Worm (Caenorhabditis elegans): ENCODE measurements around the gene dpy-28.

Gene dpy-28

DNA sequence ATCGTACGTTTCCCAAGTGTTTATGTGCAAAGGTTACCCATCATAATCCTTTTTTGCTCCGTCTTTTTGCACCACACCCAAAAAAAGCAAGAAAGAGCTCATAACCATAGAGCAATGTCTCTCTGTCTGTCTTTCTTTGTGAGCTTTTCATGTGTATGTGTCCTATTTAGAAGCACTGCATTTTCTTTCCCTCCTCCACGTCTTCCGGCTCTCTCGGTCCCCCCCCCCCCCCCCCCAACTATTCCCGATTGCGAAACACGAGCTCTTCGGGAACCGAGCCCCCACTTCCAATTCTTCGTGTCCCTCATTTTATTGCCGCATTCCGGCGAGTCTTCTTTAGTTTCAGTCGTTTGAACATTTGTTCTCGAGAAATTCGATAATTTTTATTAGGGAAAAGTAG lies 43.9 kb downstream of the dpy-28 start (continued):
- TF ChIP-seq grh-1 (GFP tag; IDR thresholded peaks at IDR 0.05) (0 out of 2 replicates have a peak, but pooled peaks have one; percentile 5), efl-3 (GFP tag; optimal IDR thresholded peaks at IDR 0.05) (no peak), F16B12.6 (tag; optimal IDR thresholded peaks at IDR 0.05) (no peak)

ce11 chrIII:10807236-10807635 lies 44.3 kb downstream of the dpy-28 start:
- TF ChIP-seq irx-1 (tag; optimal IDR thresholded peaks at IDR 0.05), result no peak
- TF ChIP-seq nhr-47 (tag; optimal IDR thresholded peaks at IDR 0.05), result no peak
- TF ChIP-seq nhr-90 (tag; optimal IDR thresholded peaks at IDR 0.05; ENCODE audit: poor library complexity), result no peak
- no peak for TF ChIP-seq ceh-8 (GFP tag; optimal IDR thresholded peaks at IDR 0.05)
- no peak for TF ChIP-seq F16B12.6 (tag; optimal IDR thresholded peaks at IDR 0.05)
- no peak for TF ChIP-seq sox-4 (tag; optimal IDR thresholded peaks at IDR 0.05)
- TF ChIP-seq nhr-237 (tag; optimal IDR thresholded peaks at IDR 0.05), result no peak
- no peak for TF ChIP-seq ztf-4 (tag; optimal IDR thresholded peaks at IDR 0.05)
- TF ChIP-seq efl-3 (GFP tag; optimal IDR thresholded peaks at IDR 0.05), result no peak
- no peak for TF ChIP-seq hpl-2 (GFP tag; optimal IDR thresholded peaks at IDR 0.05)
- TF ChIP-seq hlh-17 (GFP tag; optimal IDR thresholded peaks at IDR 0.05; ENCODE audit: borderline replicate concordance), result no peak
- no peak for TF ChIP-seq unc-86 (tag; optimal IDR thresholded peaks at IDR 0.05)
- no peak for TF ChIP-seq alr-1 (tag; optimal IDR thresholded peaks at IDR 0.05; ENCODE audit: borderline replicate concordance)
- no peak for TF ChIP-seq lir-3 (tag; optimal IDR thresholded peaks at IDR 0.05; ENCODE audit: poor library complexity)

ce11 chrIII:10807956-10808355 lies 45.0 kb downstream of the dpy-28 start:
- no peak for TF ChIP-seq nhr-76 (tag; optimal IDR thresholded peaks at IDR 0.05)
- peak in 1 of 2 experiments; percentile 17 for TF ChIP-seq mdl-1 (tag; optimal IDR thresholded peaks at IDR 0.05)
- TF ChIP-seq dpl-1 (GFP tag; optimal IDR thresholded peaks at IDR 0.05), result peak; percentile 3 to 61 (median 43)
- peak; percentile 11 for TF ChIP-seq tbx-2 (tag; optimal IDR thresholded peaks at IDR 0.05)
- no peak for TF ChIP-seq aly-2 (tag; optimal IDR thresholded peaks at IDR 0.05)
- peak; percentile 30 for TF ChIP-seq snu-23 (GFP tag; optimal IDR thresholded peaks at IDR 0.05)
- TF ChIP-seq blmp-1 (tag; optimal IDR thresholded peaks at IDR 0.05), result no peak
- peak; percentile 2 to 34 for TF ChIP-seq lsy-2 (tag; optimal IDR thresholded peaks at IDR 0.05)
- TF ChIP-seq nhr-71 (tag; optimal IDR thresholded peaks at IDR 0.05), result peak; percentile 28
- TF ChIP-seq nhr-47 (tag; optimal IDR thresholded peaks at IDR 0.05), result peak; percentile 3
- TF ChIP-seq unc-62 (GFP tag; optimal IDR thresholded peaks at IDR 0.05), result no peak
- peak; percentile 6 for TF ChIP-seq xbp-1 (tag; optimal IDR thresholded peaks at IDR 0.05)
- TF ChIP-seq nhr-19 (GFP tag; conservative IDR thresholded peaks at IDR 0.05), result peak; percentile 2; the same call in 1 of the 2 replicates
- peak; percentile 43 for TF ChIP-seq rnt-1 (tag; optimal IDR thresholded peaks at IDR 0.05)
- TF ChIP-seq ceh-82 (tag; optimal IDR thresholded peaks at IDR 0.05), result peak in 1 of 3 experiments; percentile 67
- TF ChIP-seq skn-1 (tag; optimal IDR thresholded peaks at IDR 0.05), result peak; percentile 50
- peak; percentile 29 to 80 for TF ChIP-seq efl-1 (optimal IDR thresholded peaks at IDR 0.05)
- TF ChIP-seq efl-1 (GFP tag; optimal IDR thresholded peaks at IDR 0.05 in 1 of 2), result peak; percentile 49 to 92
- TF ChIP-seq fkh-8 (tag; optimal IDR thresholded peaks at IDR 0.05), result no peak
- no peak for TF ChIP-seq nhr-85 (tag)
- no peak for TF ChIP-seq mep-1 (tag; optimal IDR thresholded peaks at IDR 0.05)
- TF ChIP-seq F16B12.6 (tag; optimal IDR thresholded peaks at IDR 0.05), result peak; percentile 5
- peak; percentile 45 to 55 for TF ChIP-seq lin-35 (GFP tag; optimal IDR thresholded peaks at IDR 0.05)
- TF ChIP-seq lin-14 (GFP tag; optimal IDR thresholded peaks at IDR 0.05), result peak; percentile 77
- no peak for TF ChIP-seq hpl-2 (GFP tag; optimal IDR thresholded peaks at IDR 0.05)
- TF ChIP-seq swsn-7 (tag; optimal IDR thresholded peaks at IDR 0.05), result no peak

DNA sequence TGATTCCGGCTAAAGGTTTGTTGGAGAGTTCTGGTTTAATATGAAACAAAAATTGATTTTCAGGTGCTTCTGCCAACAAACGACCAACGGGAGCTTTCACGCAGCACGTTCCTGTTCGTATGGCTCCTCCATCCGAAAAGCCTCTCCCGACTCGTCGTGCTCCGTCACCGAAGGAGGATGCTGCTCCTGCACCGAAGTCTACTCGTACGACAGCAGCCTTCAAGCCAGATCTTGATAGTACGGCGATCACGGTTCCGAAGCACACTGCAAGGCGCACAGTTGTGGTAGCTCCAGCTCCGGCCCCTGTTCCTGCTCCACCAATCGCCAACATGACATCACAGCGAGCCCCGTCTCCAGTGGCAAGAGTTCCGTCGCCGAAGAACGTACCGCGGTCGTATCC lies 45.9 kb downstream of the dpy-28 start:
- TF ChIP-seq C16A3.4 (tag; optimal IDR thresholded peaks at IDR 0.05) (no peak), zag-1 (tag; optimal IDR thresholded peaks at IDR 0.05) (no peak), fkh-8 (tag; optimal IDR thresholded peaks at IDR 0.05) (no peak), ces-1 (GFP tag; optimal IDR thresholded peaks at IDR 0.05) (no peak), elt-3 (tag; optimal IDR thresholded peaks at IDR 0.05) (no peak), elt-2 (tag; optimal IDR thresholded peaks at IDR 0.05) (no peak), Y116A8C.19 (tag; optimal IDR thresholded peaks at IDR 0.05; ENCODE audit: borderline replicate concordance) (no peak), unc-130 (tag; optimal IDR thresholded peaks at IDR 0.05) (no peak), alr-1 (tag; optimal IDR thresholded peaks at IDR 0.05; ENCODE audit: borderline replicate concordance) (no peak), rnt-1 (tag; optimal IDR thresholded peaks at IDR 0.05) (no peak)
